Worm (Caenorhabditis elegans) whole organism, L4 larva: ENCODE results near the gene mmab-1.

Source experiments
- R02D3.7 ChIP-seq: fragments of 150-350 bp; sonication (generic microtip); optimal IDR thresholded peaks from 3 replicates; lab custom pipeline; 2014; ENCODE audit warnings: missing biosample characterization, missing genetic modification characterization
- ZK337.2 ChIP-seq: fragments of 200-800 bp; sonication (Bioruptor generic); IDR thresholded peaks from 2 replicates; pipeline ENCODE4 v1.3.6; 2022; ENCODE audit warnings: missing genetic modification reagents, missing genetic modification characterization, missing compliant biosample characterization
- dve-1 ChIP-seq: sonication (generic microtip); optimal IDR thresholded peaks from 2 replicates; lab custom pipeline; 2017; ENCODE audit warnings: antibody characterized with exemption, mild to moderate bottlenecking, missing genetic modification characterization, missing compliant biosample characterization; ENCODE audit not compliant: insufficient read depth
- fos-1 ChIP-seq: fragments of 150-350 bp; optimal IDR thresholded peaks from 2 replicates; lab custom pipeline; 2014; ENCODE audit warnings: missing biosample characterization, missing genetic modification characterization
- jun-1 ChIP-seq: fragments of 150-350 bp; optimal IDR thresholded peaks from 2 replicates; lab custom pipeline; 2014; ENCODE audit warnings: missing biosample characterization, missing genetic modification reagents, missing genetic modification characterization
- mdt-29 ChIP-seq: fragments of 200-800 bp; sonication (Bioruptor generic); IDR thresholded peaks from 2 replicates; pipeline ENCODE4 v1.3.6; 2022; ENCODE audit warnings: missing genetic modification reagents, missing genetic modification characterization, missing compliant biosample characterization
- nhr-237 ChIP-seq: sonication (generic microtip); optimal IDR thresholded peaks from 2 replicates; lab custom pipeline; 2017; ENCODE audit warnings: missing biosample characterization, missing genetic modification characterization
- nhr-25 ChIP-seq: sonication (generic microtip); optimal IDR thresholded peaks from 2 replicates; lab custom pipeline; 2017; ENCODE audit warnings: missing genetic modification characterization, mild to moderate bottlenecking, missing compliant biosample characterization, antibody characterized with exemption, moderate library complexity, borderline replicate concordance; ENCODE audit not compliant: insufficient read depth
- nhr-28 ChIP-seq: fragments of 150-350 bp; optimal IDR thresholded peaks from 2 replicates; lab custom pipeline; 2014; ENCODE audit warnings: missing biosample characterization, missing genetic modification characterization
- nhr-42 ChIP-seq: fragments of 200-800 bp; sonication (Bioruptor generic); IDR thresholded peaks from 2 replicates; pipeline ENCODE4 v1.3.6; 2022; ENCODE audit warnings: missing genetic modification characterization, missing compliant biosample characterization

- TF ChIP-seq ZK337.2 (no peak), dve-1 (no peak), jun-1 (tag; lab: Kevin White, UChicago) (no peak), nhr-42 (GFP tag; lab: Robert Waterston, UW) (no peak), R02D3.7 (no peak), nhr-28 (tag; lab: Kevin White, UChicago) (no peak), nhr-237 (tag; lab: Kevin White, UChicago) (no peak), mdt-29 (GFP tag; lab: Robert Waterston, UW) (no peak), fos-1 (no peak), nhr-25 (tag; lab: Kevin White, UChicago) (no peak)
These were observed 8.2 kb downstream of the mmab-1 start for ce11 chrIII:4913736-4914135.
